Fruit fly (Drosophila melanogaster) whole organism, pupa: ENCODE measurements around the gene CG32099.

Experiments
- CG10348 ChIP-seq: fragments of 200-800 bp; sonication (Bioruptor generic); IDR thresholded peaks from 2 replicates; pipeline ENCODE4 v1.3.6; 2022; ENCODE audit warnings: missing biosample characterization, missing genetic modification characterization
- CG13204 ChIP-seq: fragments of 200-800 bp; sonication (Bioruptor generic); optimal IDR thresholded peaks from 2 replicates; lab custom pipeline; 2018; ENCODE audit warnings: missing biosample characterization, mild to moderate bottlenecking, missing genetic modification characterization, moderate library complexity
- CG15710 ChIP-seq: fragments of 200-800 bp; sonication (Bioruptor generic); optimal IDR thresholded peaks from 2 replicates; lab custom pipeline; 2018; ENCODE audit warnings: missing biosample characterization, mild to moderate bottlenecking, missing genetic modification characterization, moderate library complexity
- CG17806 ChIP-seq: fragments of 200-800 bp; sonication (Bioruptor generic); optimal IDR thresholded peaks from 2 replicates; lab custom pipeline; 2018; ENCODE audit warnings: missing biosample characterization, mild to moderate bottlenecking, missing genetic modification characterization, moderate library complexity
- CG32121 ChIP-seq: fragments of 200-800 bp; sonication (Bioruptor generic); IDR thresholded peaks from 2 replicates; pipeline ENCODE4 v1.3.6; 2022; ENCODE audit warnings: missing biosample characterization, missing genetic modification characterization
- CG34367 ChIP-seq: fragments of 200-800 bp; sonication (Bioruptor generic); optimal IDR thresholded peaks from 2 replicates; lab custom pipeline; 2018; ENCODE audit warnings: missing biosample characterization, mild to moderate bottlenecking, missing genetic modification characterization
- D1 ChIP-seq: fragments of 200-800 bp; sonication (Bioruptor generic); optimal IDR thresholded peaks from 2 replicates; lab custom pipeline; 2018; ENCODE audit warnings: missing biosample characterization, mild to moderate bottlenecking, missing genetic modification characterization, moderate library complexity
- Pif1A ChIP-seq: fragments of 200-800 bp; sonication (Bioruptor generic); optimal IDR thresholded peaks from 3 replicates; lab custom pipeline; 2016; ENCODE audit warnings: missing biosample characterization, missing genetic modification characterization
- fd96Ca ChIP-seq: fragments of 200-800 bp; sonication (Bioruptor generic); IDR thresholded peaks from 3 replicates; pipeline ENCODE4 v1.3.6; 2022; ENCODE audit warnings: missing biosample characterization, missing genetic modification characterization
- gl ChIP-seq: fragments of 200-800 bp; sonication (Bioruptor generic); optimal IDR thresholded peaks from 2 replicates; lab custom pipeline; 2018; ENCODE audit warnings: missing biosample characterization, mild to moderate bottlenecking, missing genetic modification characterization
- rn ChIP-seq: fragments of 200-800 bp; sonication (Bioruptor generic); IDR thresholded peaks from 2 replicates; pipeline ENCODE4 v1.3.6; 2022; ENCODE audit warnings: missing biosample characterization, missing genetic modification characterization

DNA sequence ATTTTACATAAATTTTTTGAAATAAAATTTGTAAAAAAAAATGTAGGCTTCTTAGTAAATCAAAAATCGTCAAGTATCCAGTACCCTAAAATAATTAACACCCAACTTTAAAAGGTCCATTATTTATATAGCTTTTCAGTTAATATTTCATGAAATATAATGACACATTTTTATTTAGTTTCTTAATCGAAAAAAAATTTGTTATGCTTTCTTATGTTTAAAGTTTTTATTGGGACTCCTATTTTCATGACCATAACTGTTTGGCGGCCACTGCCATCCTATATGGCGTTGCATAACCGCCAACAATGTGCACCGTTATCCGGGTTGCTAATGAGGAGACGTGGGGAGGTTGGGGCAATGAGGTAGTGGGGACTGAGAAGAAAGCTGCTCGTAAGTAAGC is 40.6 kb upstream of the CG32099 start:
- no peak for TF ChIP-seq gl (tag; lab: Kevin White, UChicago)
- no peak for TF ChIP-seq rn (GFP tag; lab: Robert Waterston, UW)
- no peak for TF ChIP-seq CG13204 (GFP tag; lab: Kevin White, UChicago)
- no peak for TF ChIP-seq Pif1A (GFP tag; lab: Kevin White, UChicago)
- TF ChIP-seq D1: no peak
- no peak for TF ChIP-seq CG10348 (GFP tag; lab: Robert Waterston, UW)
- no peak for TF ChIP-seq CG32121 (GFP tag; lab: Robert Waterston, UW)
- TF ChIP-seq CG34367: no peak
- TF ChIP-seq CG15710 (tag; lab: Kevin White, UChicago): no peak
- no peak for TF ChIP-seq fd96Ca (GFP tag; lab: Robert Waterston, UW)
- TF ChIP-seq CG17806 (tag; lab: Kevin White, UChicago): no peak
